In the genomic region with DNA sequence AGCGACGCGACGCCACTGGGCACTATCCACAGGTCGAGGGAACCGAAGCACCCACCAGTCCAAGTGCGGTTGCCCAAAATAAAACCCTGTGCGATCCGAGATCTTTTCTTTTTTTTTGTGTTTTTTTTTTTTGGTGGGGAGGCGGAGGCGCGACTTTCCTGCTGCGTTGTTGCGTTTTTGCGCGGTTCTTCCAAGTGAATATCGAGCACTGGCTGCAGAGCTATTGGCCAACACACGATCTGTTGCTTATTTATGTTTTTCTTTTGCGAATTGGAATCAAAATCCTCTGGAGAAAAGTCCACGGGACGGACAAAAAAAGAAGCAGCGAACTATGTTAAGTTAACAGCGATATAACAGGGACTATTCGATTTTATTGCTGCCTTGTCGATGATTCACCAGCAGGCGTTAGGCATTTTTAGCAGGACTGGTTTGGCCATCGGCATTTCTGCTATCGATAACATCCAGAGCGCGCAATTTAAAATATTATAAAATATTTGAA, we compare ENCODE assay signal across 1 fruit fly cellular context.
TF ChIP-seq lines count a peak whose summit lies in the region.

wge (minus strand) TSS at position 343 of the 499 bp plus-strand sequence.

TF ChIP-seq in whole organism, embryonic, 481 proteins besides CTCF, POLR2A, EP300 and RAD21 (continued from another document):
- TF ChIP-seq HmgZ (tag; optimal IDR thresholded peaks at IDR 0.05; lab: Kevin White, UChicago) (peak; percentile 22), bsh (GFP tag; optimal IDR thresholded peaks at IDR 0.05; lab: Kevin White, UChicago) (peak in 1 of 2 experiments; percentile 94), CG18262 (tag; optimal IDR thresholded peaks at IDR 0.05; lab: Kevin White, UChicago) (peak; percentile 18), stwl (tag; optimal IDR thresholded peaks at IDR 0.05; lab: Kevin White, UChicago) (peak; percentile 48), CG14860 (GFP tag; IDR thresholded peaks at IDR 0.05; lab: Robert Waterston, UW; ENCODE audit: partially characterized antibody) (peak; percentile 8; the same call in 1 of the 3 replicates), Med (GFP tag; lab: Kevin White, UChicago) (peak; percentile 29), eve (GFP tag; optimal IDR thresholded peaks at IDR 0.05; lab: Kevin White, UChicago) (no peak), chinmo (GFP tag; IDR thresholded peaks at IDR 0.05; lab: Robert Waterston, UW; ENCODE audit: partially characterized antibody) (peak; percentile 71; the same call in 1 of the 4 replicates), CG6791 (GFP tag; IDR thresholded peaks at IDR 0.05; lab: Robert Waterston, UW; ENCODE audit: partially characterized antibody) (peak; percentile 74), bbx (GFP tag; IDR thresholded peaks at IDR 0.05; lab: Robert Waterston, UW; ENCODE audit: partially characterized antibody) (peak; percentile 74), CG34224 (GFP tag; IDR thresholded peaks at IDR 0.05; lab: Robert Waterston, UW; ENCODE audit: partially characterized antibody) (peak; percentile 71), CG17829 (tag; optimal IDR thresholded peaks at IDR 0.05; lab: Kevin White, UChicago) (peak; percentile 25), cg (GFP tag; optimal IDR thresholded peaks at IDR 0.05; lab: Kevin White, UChicago) (peak; percentile 57), Sin3A (optimal IDR thresholded peaks at IDR 0.05; lab: Kevin White, UChicago) (peak; percentile 20), MESR4 (GFP tag; optimal IDR thresholded peaks at IDR 0.05; lab: Kevin White, UChicago) (peak; percentile 74), knrl (GFP tag; IDR thresholded peaks at IDR 0.05; lab: Robert Waterston, UW; ENCODE audit: partially characterized antibody) (peak; percentile 54), CG16813 (GFP tag; IDR thresholded peaks at IDR 0.05; lab: Robert Waterston, UW; ENCODE audit: partially characterized antibody) (peak; percentile 66), CG14441 (GFP tag; IDR thresholded peaks at IDR 0.05; lab: Robert Waterston, UW) (no peak), Doc2 (GFP tag; IDR thresholded peaks at IDR 0.05; lab: Robert Waterston, UW) (no peak), gsb-n (tag; optimal IDR thresholded peaks at IDR 0.05; lab: Kevin White, UChicago) (peak; percentile 9), Opbp (GFP tag; IDR thresholded peaks at IDR 0.05; lab: Robert Waterston, UW; ENCODE audit: partially characterized antibody) (peak; percentile 58; the same call in 1 of the 3 replicates), nom (GFP tag; optimal IDR thresholded peaks at IDR 0.05; lab: Kevin White, UChicago) (peak; percentile 95), amos (GFP tag; IDR thresholded peaks at IDR 0.05; lab: Robert Waterston, UW; ENCODE audit: partially characterized antibody) (peak; percentile 65), sqz (GFP tag; optimal IDR thresholded peaks at IDR 0.05; lab: Kevin White, UChicago) (peak; percentile 89), CG32772 (GFP tag; IDR thresholded peaks at IDR 0.05; lab: Robert Waterston, UW) (peak; percentile 60), C15 (GFP tag; IDR thresholded peaks at IDR 0.05; lab: Robert Waterston, UW) (no peak), CG9797 (GFP tag; optimal IDR thresholded peaks at IDR 0.05; lab: Kevin White, UChicago) (peak; percentile 65), CG13287 (GFP tag; IDR thresholded peaks at IDR 0.05; lab: Robert Waterston, UW; ENCODE audit: partially characterized antibody) (peak; percentile 79), Pdp1 (GFP tag; optimal IDR thresholded peaks at IDR 0.05; lab: Kevin White, UChicago) (peak in 1 of 2 experiments; percentile 43), CG1603 (tag; optimal IDR thresholded peaks at IDR 0.05; lab: Kevin White, UChicago) (peak; percentile 34), Fer1 (GFP tag; optimal IDR thresholded peaks at IDR 0.05; lab: Kevin White, UChicago) (peak; percentile 16), HLH4C (GFP tag; IDR thresholded peaks at IDR 0.05; lab: Robert Waterston, UW; ENCODE audit: partially characterized antibody) (peak; percentile 63; the same call in 2 of the 3 replicates), Sry-δ (GFP tag; optimal IDR thresholded peaks at IDR 0.05; lab: Kevin White, UChicago) (peak; percentile 53), Nf-YA (GFP tag; IDR thresholded peaks at IDR 0.05; lab: Robert Waterston, UW) (no peak), nerfin-1 (tag; optimal IDR thresholded peaks at IDR 0.05; lab: Kevin White, UChicago) (peak; percentile 72), CG2678 (tag; optimal IDR thresholded peaks at IDR 0.05; lab: Kevin White, UChicago) (peak; percentile 1)
